Fruit fly (Drosophila melanogaster) whole organism, embryonic: Measurements from ENCODE around the gene CG9582.

ENCODE experiments used
- Adf1 ChIP-seq: fragments of 200-800 bp; sonication (Bioruptor generic); IDR thresholded peaks from 2 replicates; pipeline ENCODE4 v1.3.6; 2022; ENCODE audit warnings: missing biosample characterization, missing genetic modification characterization
- Awh ChIP-seq: fragments of 200-800 bp; sonication (Bioruptor generic); IDR thresholded peaks from 2 replicates; pipeline ENCODE4, ENCODE4 v1.3.6; 2022; ENCODE audit warnings: missing biosample characterization, missing genetic modification characterization
- B-H1 ChIP-seq: fragments of 200-800 bp; sonication (Bioruptor generic); IDR thresholded peaks from 3 replicates; pipeline ENCODE4 v1.3.6; 2022; ENCODE audit warnings: missing biosample characterization, missing genetic modification characterization
- CG11723 ChIP-seq: fragments of 200-800 bp; sonication (Bioruptor generic); optimal IDR thresholded peaks from 2 replicates; lab custom pipeline; 2017; ENCODE audit warnings: missing biosample characterization, mild to moderate bottlenecking, missing genetic modification characterization
- CG12659 ChIP-seq: fragments of 200-800 bp; sonication (Bioruptor generic); optimal IDR thresholded peaks from 3 replicates; lab custom pipeline; 2017; ENCODE audit warnings: mild to moderate bottlenecking, missing biosample characterization, missing genetic modification reagents, missing genetic modification characterization
- CG13775 ChIP-seq: fragments of 200-800 bp; sonication (Bioruptor generic); optimal IDR thresholded peaks from 3 replicates; lab custom pipeline; 2017; ENCODE audit warnings: missing biosample characterization, mild to moderate bottlenecking, missing genetic modification characterization
- CG14965 ChIP-seq: fragments of 200-800 bp; sonication (Bioruptor generic); optimal IDR thresholded peaks from 2 replicates; lab custom pipeline; 2016; ENCODE audit warnings: missing biosample characterization, missing genetic modification characterization, borderline replicate concordance
- CG1602 ChIP-seq: fragments of 200-800 bp; sonication (Bioruptor generic); optimal IDR thresholded peaks from 3 replicates; lab custom pipeline; 2016; ENCODE audit warnings: missing biosample characterization, missing genetic modification characterization
- CG16779 ChIP-seq: fragments of 200-800 bp; sonication (Bioruptor generic); IDR thresholded peaks from 2 replicates; pipeline ENCODE4 v1.3.6; 2022; ENCODE audit warnings: missing biosample characterization, missing genetic modification characterization
- CG18619 ChIP-seq: fragments of 200-800 bp; sonication (Bioruptor generic); optimal IDR thresholded peaks from 3 replicates; lab custom pipeline; 2017; ENCODE audit warnings: missing biosample characterization, mild to moderate bottlenecking, missing genetic modification characterization
- CG2129 ChIP-seq: fragments of 200-800 bp; sonication (Bioruptor generic); IDR thresholded peaks from 2 replicates; pipeline ENCODE4 v1.3.6; 2022; ENCODE audit warnings: missing biosample characterization, missing genetic modification characterization; ENCODE audit not compliant: partially characterized antibody
- CG2199 ChIP-seq: fragments of 200-800 bp; sonication (Bioruptor generic); IDR thresholded peaks from 3 replicates; pipeline ENCODE4 v1.3.6; 2022; ENCODE audit warnings: missing biosample characterization, missing genetic modification characterization
- CG2678 ChIP-seq: fragments of 200-800 bp; sonication (Bioruptor generic); optimal IDR thresholded peaks from 3 replicates; lab custom pipeline; 2019; ENCODE audit warnings: missing biosample characterization, mild to moderate bottlenecking, missing genetic modification characterization, moderate library complexity
- CG6791 ChIP-seq: fragments of 200-800 bp; sonication (Bioruptor generic); IDR thresholded peaks from 3 replicates; pipeline ENCODE4 v1.3.6; 2022; ENCODE audit warnings: missing biosample characterization, missing genetic modification characterization; ENCODE audit not compliant: partially characterized antibody
- CG8765 ChIP-seq: fragments of 200-800 bp; sonication (Bioruptor generic); IDR thresholded peaks from 2 replicates; pipeline ENCODE4 v1.3.6; 2022; ENCODE audit warnings: missing biosample characterization, missing genetic modification characterization
- CG9437 ChIP-seq: fragments of 200-800 bp; sonication (Bioruptor generic); optimal IDR thresholded peaks from 2 replicates; lab custom pipeline; 2018; ENCODE audit warnings: missing biosample characterization, mild to moderate bottlenecking, missing genetic modification characterization
- CG9797 ChIP-seq: fragments of 200-800 bp; sonication (Bioruptor generic); optimal IDR thresholded peaks from 3 replicates; lab custom pipeline; 2018; ENCODE audit warnings: missing biosample characterization, mild to moderate bottlenecking, missing genetic modification characterization
- CoRest ChIP-seq: fragments of 200-800 bp; sonication (Bioruptor generic); optimal IDR thresholded peaks from 3 replicates; lab custom pipeline; 2018; ENCODE audit warnings: missing biosample characterization, mild to moderate bottlenecking, missing genetic modification characterization, moderate library complexity
- Elba2 ChIP-seq: fragments of 200-800 bp; sonication (Bioruptor generic); optimal IDR thresholded peaks from 3 replicates; lab custom pipeline; 2016; ENCODE audit warnings: missing biosample characterization, missing genetic modification characterization
- Ets97D ChIP-seq: fragments of 200-800 bp; sonication (Bioruptor generic); optimal IDR thresholded peaks from 3 replicates; lab custom pipeline; 2016; ENCODE audit warnings: missing biosample characterization, missing genetic modification characterization
- Fer1 ChIP-seq: fragments of 200-800 bp; sonication (Bioruptor generic); optimal IDR thresholded peaks from 2 replicates; lab custom pipeline; 2017; ENCODE audit warnings: missing biosample characterization, mild to moderate bottlenecking, missing genetic modification characterization
- Fer3 ChIP-seq: fragments of 200-800 bp; sonication (Bioruptor generic); optimal IDR thresholded peaks from 2 replicates; lab custom pipeline; 2018; ENCODE audit warnings: missing biosample characterization, mild to moderate bottlenecking, missing genetic modification characterization, moderate library complexity
- GATAe ChIP-seq: fragments of 200-800 bp; sonication (Bioruptor generic); conservative IDR thresholded peaks from 2 replicates; pipeline ENCODE4 v1.3.6; 2022; ENCODE audit warnings: missing biosample characterization, missing genetic modification characterization
- H15 ChIP-seq: fragments of 200-800 bp; sonication (Bioruptor generic); IDR thresholded peaks from 3 replicates; pipeline ENCODE4 v1.3.6; 2022; ENCODE audit warnings: missing biosample characterization, missing genetic modification characterization
- Hr78 ChIP-seq, 2 experiments: fragments of 200-800 bp in 1 of 2; fragments of >200 bp in 1 of 2; sonication (Bioruptor generic) in 1 of 2; optimal IDR thresholded peaks; 2 replicates each; lab custom pipeline; 2017 to 2019; ENCODE audit warnings: missing biosample characterization in 2 of 2, missing genetic modification characterization in 2 of 2, mild to moderate bottlenecking in 1 of 2, moderate library complexity in 1 of 2
- MBD-R2 ChIP-seq: fragments of 200-800 bp; sonication (Bioruptor generic); IDR thresholded peaks from 2 replicates; pipeline ENCODE4 v1.3.6; 2022; ENCODE audit warnings: missing biosample characterization, missing genetic modification characterization
- NFAT ChIP-seq: fragments of 200-800 bp; sonication (Bioruptor generic); IDR thresholded peaks from 2 replicates; pipeline ENCODE4 v1.3.6; 2022; ENCODE audit warnings: missing biosample characterization, missing genetic modification characterization
- Nf-YA ChIP-seq: fragments of 200-800 bp; sonication (Bioruptor generic); IDR thresholded peaks from 2 replicates; pipeline ENCODE4 v1.3.6; 2022; ENCODE audit warnings: missing biosample characterization, missing genetic modification characterization
- Optix ChIP-seq: fragments of 200-800 bp; sonication (Bioruptor generic); IDR thresholded peaks from 3 replicates; pipeline ENCODE4 v1.3.6; 2022; ENCODE audit warnings: missing biosample characterization, missing genetic modification characterization
- Rx ChIP-seq: fragments of 200-800 bp; sonication (Bioruptor generic); IDR thresholded peaks from 2 replicates; pipeline ENCODE4 v1.3.6; 2022; ENCODE audit warnings: missing biosample characterization, missing genetic modification characterization
- Sox100B ChIP-seq: fragments of 200-800 bp; sonication (Bioruptor generic); optimal IDR thresholded peaks from 3 replicates; lab custom pipeline; 2018; ENCODE audit warnings: missing biosample characterization, mild to moderate bottlenecking, missing genetic modification characterization
- Spps ChIP-seq: fragments of 200-800 bp; sonication (Bioruptor generic); optimal IDR thresholded peaks from 2 replicates; lab custom pipeline; 2018; ENCODE audit warnings: missing biosample characterization, mild to moderate bottlenecking, missing genetic modification characterization
- ase ChIP-seq: fragments of 200-800 bp; sonication (Bioruptor generic); IDR thresholded peaks from 3 replicates; pipeline ENCODE4 v1.3.6; 2022; ENCODE audit warnings: missing biosample characterization, missing genetic modification characterization
- chif ChIP-seq, 2 experiments: fragments of 200-800 bp; sonication (Bioruptor generic); optimal IDR thresholded peaks; 3 replicates each; lab custom pipeline; 2016; ENCODE audit warnings: missing biosample characterization in 2 of 2, missing genetic modification characterization in 2 of 2
- gcm2 ChIP-seq: fragments of 200-800 bp; sonication (Bioruptor generic); optimal IDR thresholded peaks from 2 replicates; lab custom pipeline; 2016; ENCODE audit warnings: missing biosample characterization, missing genetic modification characterization
- gro ChIP-seq: fragments of 200-800 bp; sonication (Bioruptor generic); optimal IDR thresholded peaks from 2 replicates; lab custom pipeline; 2016; ENCODE audit warnings: missing biosample characterization, missing genetic modification characterization
- jing ChIP-seq: fragments of 200-800 bp; sonication (Bioruptor generic); optimal IDR thresholded peaks from 2 replicates; lab custom pipeline; 2018; ENCODE audit warnings: missing biosample characterization, mild to moderate bottlenecking, missing genetic modification characterization
- jumu ChIP-seq: fragments of 200-800 bp; sonication (Bioruptor generic); optimal IDR thresholded peaks from 3 replicates; lab custom pipeline; 2016; ENCODE audit warnings: missing biosample characterization, missing genetic modification characterization
- klu ChIP-seq: fragments of 200-800 bp; sonication (Bioruptor generic); IDR thresholded peaks from 2 replicates; pipeline ENCODE4 v1.3.6; 2022; ENCODE audit warnings: missing biosample characterization, missing genetic modification characterization
- kni ChIP-seq: fragments of 200-800 bp; sonication (Bioruptor generic); optimal IDR thresholded peaks from 3 replicates; lab custom pipeline; 2017; ENCODE audit warnings: mild to moderate bottlenecking, missing biosample characterization, missing genetic modification reagents, missing genetic modification characterization
- maf-S ChIP-seq: fragments of 200-800 bp; sonication (Bioruptor generic); optimal IDR thresholded peaks from 2 replicates; lab custom pipeline; 2016; ENCODE audit warnings: missing biosample characterization, missing genetic modification characterization
- pan ChIP-seq, 4 experiments: fragments of >200 bp in 3 of 4; fragments of 200-800 bp in 1 of 4; sonication (Bioruptor generic) in 1 of 4; optimal IDR thresholded peaks in 3 of 4; IDR thresholded peaks in 1 of 4; 2 replicates each; pipeline versions ENCODE4 v1.3.6 to Lab custom; 2017 to 2022; ENCODE audit warnings: missing biosample characterization in 2 of 4, missing genetic modification characterization in 2 of 4, mixed read lengths in 1 of 4
- rib ChIP-seq: fragments of 200-800 bp; sonication (Bioruptor generic); IDR thresholded peaks from 2 replicates; pipeline ENCODE4 v1.3.6; 2022; ENCODE audit warnings: missing biosample characterization, missing genetic modification characterization
- schlank ChIP-seq: fragments of 200-800 bp; sonication (Bioruptor generic); optimal IDR thresholded peaks from 2 replicates; lab custom pipeline; 2018; ENCODE audit warnings: missing biosample characterization, mild to moderate bottlenecking, missing genetic modification characterization
- sd ChIP-seq: fragments of 200-800 bp; sonication (Bioruptor generic); optimal IDR thresholded peaks from 3 replicates; lab custom pipeline; 2018; ENCODE audit warnings: missing biosample characterization, mild to moderate bottlenecking, missing genetic modification characterization, moderate library complexity
- shn ChIP-seq: fragments of 200-800 bp; sonication (Bioruptor generic); optimal IDR thresholded peaks from 3 replicates; lab custom pipeline; 2016; ENCODE audit warnings: missing biosample characterization, missing genetic modification characterization
- slbo ChIP-seq: fragments of 200-800 bp; sonication (Bioruptor generic); IDR thresholded peaks from 2 replicates; pipeline ENCODE4 v1.3.6; 2022; ENCODE audit warnings: missing biosample characterization, missing genetic modification characterization
- so ChIP-seq: fragments of 200-800 bp; sonication (Bioruptor generic); IDR thresholded peaks from 3 replicates; pipeline ENCODE4 v1.3.6; 2022; ENCODE audit warnings: missing biosample characterization, missing genetic modification characterization
- trh ChIP-seq: fragments of 200-800 bp; sonication (Bioruptor generic); optimal IDR thresholded peaks from 2 replicates; lab custom pipeline; 2016; ENCODE audit warnings: missing biosample characterization, missing genetic modification characterization

CG9582 gene

dm6 chr2L:8984614-8985318 lies 46.9 kb downstream of the CG9582 start, which contains the start of gene CG13101 (continued):
- TF ChIP-seq CG12659 (peak; percentile 94), ase (peak; percentile 92), MBD-R2 (GFP tag; lab: Robert Waterston, UW) (peak; percentile 74; the same call in 1 of the 2 replicates), maf-S (GFP tag; lab: Kevin White, UChicago) (peak; percentile 80), CG16779 (GFP tag; lab: Robert Waterston, UW) (peak; percentile 85; the same call in 1 of the 2 replicates), CG11723 (GFP tag; lab: Kevin White, UChicago) (peak; percentile 66), pan (optimal IDR thresholded peaks at IDR 0.05; lab: Kevin White, UChicago) (no peak), pan (GFP tag; optimal IDR thresholded peaks at IDR 0.05 in 1 of 2, IDR thresholded peaks at IDR 0.05 in 1 of 2) (peak in 1 of 2 experiments; percentile 98), Nf-YA (peak; percentile 83), CG6791 (GFP tag; lab: Robert Waterston, UW) (no peak), Spps (tag; lab: Kevin White, UChicago) (peak; percentile 91), CG9437 (GFP tag; lab: Kevin White, UChicago) (peak; percentile 82), CG8765 (GFP tag; lab: Robert Waterston, UW) (peak; percentile 80; the same call in 1 of the 2 replicates), Awh (peak; percentile 95), jing (GFP tag; lab: Kevin White, UChicago) (peak; percentile 57), CG1602 (GFP tag; lab: Kevin White, UChicago) (peak; percentile 81), klu (GFP tag; lab: Robert Waterston, UW) (peak; percentile 93), slbo (peak; percentile 94), Ets97D (GFP tag; lab: Kevin White, UChicago) (peak; percentile 53), GATAe (GFP tag; lab: Robert Waterston, UW) (peak; percentile 49; the same call in 1 of the 2 replicates), shn (GFP tag; lab: Kevin White, UChicago) (peak; percentile 3), trh (GFP tag; lab: Kevin White, UChicago) (peak; percentile 60), Optix (no peak), NFAT (peak; percentile 86), B-H1 (GFP tag; lab: Robert Waterston, UW) (peak; percentile 91), schlank (tag; lab: Kevin White, UChicago) (peak; percentile 58), CG2199 (peak; percentile 93), Elba2 (GFP tag; lab: Kevin White, UChicago) (peak; percentile 41), Adf1 (GFP tag; lab: Robert Waterston, UW) (peak; percentile 94), chif (GFP tag; optimal IDR thresholded peaks at IDR 0.05; lab: Kevin White, UChicago) (peak; percentile 80 to 86), CG18619 (GFP tag; lab: Kevin White, UChicago) (peak; percentile 87), CG9797 (GFP tag; lab: Kevin White, UChicago) (no peak), Rx (GFP tag; lab: Robert Waterston, UW) (peak; percentile 76), sd (tag; lab: Kevin White, UChicago) (peak; percentile 84), so (GFP tag; lab: Robert Waterston, UW) (peak; percentile 95), Hr78 (GFP tag; optimal IDR thresholded peaks at IDR 0.05; lab: Kevin White, UChicago) (peak in 1 of 2 experiments; percentile 72), CoRest (peak; percentile 94), rib (peak; percentile 93), Fer1 (GFP tag; lab: Kevin White, UChicago) (peak; percentile 94), gcm2 (GFP tag; lab: Kevin White, UChicago) (peak; percentile 60), CG14965 (GFP tag; lab: Kevin White, UChicago) (no peak), CG13775 (GFP tag; lab: Kevin White, UChicago) (peak; percentile 89), Fer3 (tag; lab: Kevin White, UChicago) (peak; percentile 94), kni (GFP tag; lab: Kevin White, UChicago) (no peak), Sox100B (peak; percentile 89), CG2129 (GFP tag; lab: Robert Waterston, UW) (no peak), jumu (GFP tag; lab: Kevin White, UChicago) (peak; percentile 80), H15 (GFP tag; lab: Robert Waterston, UW) (peak; percentile 89), gro (GFP tag; lab: Kevin White, UChicago) (peak; percentile 81), CG2678 (peak; percentile 96)
